Worm (Caenorhabditis elegans) whole organism, young adult: ENCODE results near the gene kin-2.

ENCODE experiments used
- C06A6.2 ChIP-seq: fragments of 200-800 bp; sonication (Bioruptor generic); conservative IDR thresholded peaks from 2 replicates; pipeline ENCODE4 v1.3.6; 2022; ENCODE audit warnings: missing genetic modification characterization, missing compliant biosample characterization
- C17E4.6 ChIP-seq: fragments of 200-800 bp; sonication (Bioruptor generic); IDR thresholded peaks from 2 replicates; pipeline ENCODE4 v1.3.6; 2022; ENCODE audit warnings: missing genetic modification reagents, missing genetic modification characterization, missing compliant biosample characterization
- D2030.7 ChIP-seq: fragments of 200-800 bp; sonication (Bioruptor generic); IDR thresholded peaks from 2 replicates; pipeline ENCODE4 v1.3.6; 2022; ENCODE audit warnings: missing genetic modification reagents, missing genetic modification characterization, missing compliant biosample characterization
- K11D2.4 ChIP-seq: fragments of 200-800 bp; sonication (Bioruptor generic); IDR thresholded peaks from 2 replicates; pipeline ENCODE4 v1.3.6; 2022; ENCODE audit warnings: missing genetic modification reagents, missing genetic modification characterization, missing compliant biosample characterization
- K12H6.12 ChIP-seq: fragments of 200-800 bp; sonication (Bioruptor generic); optimal IDR thresholded peaks from 2 replicates; lab custom pipeline; 2018; ENCODE audit warnings: mild to moderate bottlenecking, missing genetic modification characterization, missing compliant biosample characterization
- Y67H2A.10 ChIP-seq: fragments of 200-800 bp; sonication (Bioruptor generic); conservative IDR thresholded peaks from 2 replicates; pipeline ENCODE4 v1.3.6; 2022; ENCODE audit warnings: missing genetic modification reagents, missing genetic modification characterization, missing compliant biosample characterization
- ZK185.1 ChIP-seq: sonication (generic microtip); optimal IDR thresholded peaks from 2 replicates; lab custom pipeline; 2016; ENCODE audit warnings: mild to moderate bottlenecking, missing genetic modification characterization, missing compliant biosample characterization; ENCODE audit not compliant: poor library complexity, severe bottlenecking
- aptf-2 ChIP-seq: fragments of 200-800 bp; sonication (Bioruptor generic); conservative IDR thresholded peaks from 2 replicates; pipeline ENCODE4 v1.3.6; 2022; ENCODE audit warnings: missing genetic modification reagents, missing genetic modification characterization, missing compliant biosample characterization
- bed-2 ChIP-seq: fragments of 200-800 bp; sonication (Bioruptor generic); IDR thresholded peaks from 2 replicates; pipeline ENCODE4 v1.3.6; 2022; ENCODE audit warnings: missing genetic modification reagents, missing genetic modification characterization, missing compliant biosample characterization
- ceh-27 ChIP-seq: fragments of 200-800 bp; sonication (Bioruptor generic); optimal IDR thresholded peaks from 2 replicates; lab custom pipeline; 2018; ENCODE audit warnings: mild to moderate bottlenecking, missing genetic modification characterization, moderate library complexity, missing compliant biosample characterization
- ceh-79 ChIP-seq: sonication (generic microtip); optimal IDR thresholded peaks from 2 replicates; lab custom pipeline; 2017; ENCODE audit warnings: mild to moderate bottlenecking, missing genetic modification characterization, missing compliant biosample characterization
- chd-7 ChIP-seq: sonication (generic microtip); optimal IDR thresholded peaks from 2 replicates; lab custom pipeline; 2016; ENCODE audit warnings: mild to moderate bottlenecking, missing genetic modification characterization, moderate library complexity, missing compliant biosample characterization
- dox-1 ChIP-seq: fragments of 200-800 bp; sonication (Bioruptor generic); IDR thresholded peaks from 2 replicates; pipeline ENCODE4 v1.3.6; 2022; ENCODE audit warnings: missing genetic modification reagents, missing genetic modification characterization, missing compliant biosample characterization
- ets-4 ChIP-seq: fragments of 200-800 bp; sonication (Bioruptor generic); optimal IDR thresholded peaks from 2 replicates; lab custom pipeline; 2018; ENCODE audit warnings: mild to moderate bottlenecking, missing genetic modification characterization, missing compliant biosample characterization
- fkh-3 ChIP-seq: sonication (generic microtip); optimal IDR thresholded peaks from 2 replicates; lab custom pipeline; 2016; ENCODE audit warnings: mild to moderate bottlenecking, missing genetic modification characterization, missing compliant biosample characterization
- hmg-1.2 ChIP-seq: fragments of 200-800 bp; sonication (Bioruptor generic); IDR thresholded peaks from 2 replicates; pipeline ENCODE4 v1.3.6; 2022; ENCODE audit warnings: missing genetic modification reagents, missing genetic modification characterization, missing compliant biosample characterization
- hmg-20 ChIP-seq: fragments of 200-800 bp; sonication (Bioruptor generic); IDR thresholded peaks from 2 replicates; pipeline ENCODE4 v1.3.6; 2022; ENCODE audit warnings: missing genetic modification reagents, missing genetic modification characterization, missing compliant biosample characterization
- hsf-1 ChIP-seq: fragments of 200-800 bp; sonication (Bioruptor generic); IDR thresholded peaks from 2 replicates; pipeline ENCODE4 v1.3.6; 2022; ENCODE audit warnings: missing genetic modification reagents, missing genetic modification characterization, missing compliant biosample characterization
- madf-10 ChIP-seq: sonication (generic microtip); optimal IDR thresholded peaks from 2 replicates; lab custom pipeline; 2016; ENCODE audit warnings: mild to moderate bottlenecking, missing genetic modification characterization, missing compliant biosample characterization
- madf-3 ChIP-seq: fragments of 200-800 bp; sonication (Bioruptor generic); IDR thresholded peaks from 2 replicates; pipeline ENCODE4 v1.3.6; 2022; ENCODE audit warnings: missing genetic modification reagents, missing genetic modification characterization, missing compliant biosample characterization
- madf-6 ChIP-seq: fragments of 200-800 bp; sonication (Bioruptor generic); IDR thresholded peaks from 2 replicates; pipeline ENCODE4 v1.3.6; 2022; ENCODE audit warnings: missing genetic modification reagents, missing genetic modification characterization, missing compliant biosample characterization
- nhr-80 ChIP-seq: sonication (generic microtip); optimal IDR thresholded peaks from 2 replicates; lab custom pipeline; 2016; ENCODE audit warnings: missing genetic modification characterization, missing compliant biosample characterization
- snpc-1.3 ChIP-seq: sonication (generic microtip); optimal IDR thresholded peaks from 2 replicates; lab custom pipeline; 2017; ENCODE audit warnings: missing genetic modification characterization, mild to moderate bottlenecking, missing compliant biosample characterization, antibody characterized with exemption, moderate library complexity, missing genotype, missing genetic modification reagents; ENCODE audit not compliant: insufficient read depth
- snpc-3.4 ChIP-seq: sonication (generic microtip); optimal IDR thresholded peaks from 2 replicates; lab custom pipeline; 2017; ENCODE audit warnings: missing genetic modification characterization, mild to moderate bottlenecking, missing compliant biosample characterization, antibody characterized with exemption, moderate library complexity, missing genotype, missing genetic modification reagents
- sptf-2 ChIP-seq: fragments of 200-800 bp; sonication (Bioruptor generic); optimal IDR thresholded peaks from 2 replicates; lab custom pipeline; 2018; ENCODE audit warnings: mild to moderate bottlenecking, missing genetic modification characterization, missing compliant biosample characterization
- tbp1 ChIP-seq: fragments of 200-800 bp; sonication (Bioruptor generic); optimal IDR thresholded peaks from 2 replicates; lab custom pipeline; 2018; ENCODE audit warnings: mild to moderate bottlenecking, missing genetic modification characterization, missing compliant biosample characterization
- zfh-2 ChIP-seq: fragments of 200-800 bp; sonication (Bioruptor generic); conservative IDR thresholded peaks from 2 replicates; pipeline ENCODE4 v1.3.6; 2022; ENCODE audit warnings: missing genetic modification reagents, missing genetic modification characterization, missing compliant biosample characterization
- ztf-6 ChIP-seq: fragments of 200-800 bp; sonication (Bioruptor generic); IDR thresholded peaks from 2 replicates; pipeline ENCODE4 v1.3.6; 2022; ENCODE audit warnings: missing genetic modification reagents, missing genetic modification characterization, missing compliant biosample characterization

The kin-2 gene

ce11 chrX:5999103-5999554 lies 21.5 kb upstream of the kin-2 start, which contains the start of gene F22F4.9:
Gene F22F4.9 (minus strand): TSS chrX:5999504.
- TF ChIP-seq hmg-1.2: no peak
- no peak for TF ChIP-seq hmg-20 (GFP tag; lab: Robert Waterston, UW)

ce11 chrX:5995613-5996206 lies 18.1 kb upstream of the kin-2 start, which contains the start of gene inx-3:
Gene inx-3 (plus strand): TSS chrX:5996156.
- TF ChIP-seq zfh-2 (GFP tag; lab: Robert Waterston, UW) (peak; percentile 88), bed-2 (GFP tag; lab: Robert Waterston, UW) (0 out of 2 replicates have a peak, but pooled peaks have one; percentile 19), aptf-2 (GFP tag; lab: Robert Waterston, UW) (peak; percentile 48), ets-4 (GFP tag; lab: Kevin White, UChicago) (no peak), C17E4.6 (GFP tag; lab: Robert Waterston, UW) (no peak), madf-6 (GFP tag; lab: Robert Waterston, UW) (peak; percentile 32; the same call in 1 of the 2 replicates), hmg-1.2 (peak; percentile 33; the same call in 1 of the 2 replicates)

ce11 chrX:5994004-5994403 lies 16.4 kb upstream of the kin-2 start:
- no peak for TF ChIP-seq ZK185.1 (tag; lab: Kevin White, UChicago)
- TF ChIP-seq C06A6.2: no peak
- no peak for TF ChIP-seq ets-4 (GFP tag; lab: Kevin White, UChicago)

ce11 chrX:5992770-5993169 lies 15.1 kb upstream of the kin-2 start, which contains the start of gene F22F4.5:
Gene F22F4.5 (minus strand): TSS chrX:5992870.
- TF ChIP-seq dox-1 (GFP tag; lab: Robert Waterston, UW): no peak
- no peak for TF ChIP-seq D2030.7
- TF ChIP-seq fkh-3 (tag; lab: Kevin White, UChicago): no peak
- no peak for TF ChIP-seq nhr-80 (tag; lab: Kevin White, UChicago)
- TF ChIP-seq snpc-3.4 (tag; lab: Kevin White, UChicago): no peak
- TF ChIP-seq sptf-2 (GFP tag; lab: Kevin White, UChicago): no peak
- no peak for TF ChIP-seq snpc-1.3
- no peak for TF ChIP-seq hmg-1.2
- no peak for TF ChIP-seq K12H6.12 (tag; lab: Kevin White, UChicago)
- no peak for TF ChIP-seq madf-10 (tag; lab: Kevin White, UChicago)
- TF ChIP-seq Y67H2A.10 (GFP tag; lab: Robert Waterston, UW): no peak
- TF ChIP-seq ztf-6 (GFP tag; lab: Robert Waterston, UW): no peak
- no peak for TF ChIP-seq ceh-79 (tag; lab: Kevin White, UChicago)
- no peak for TF ChIP-seq K11D2.4 (GFP tag; lab: Robert Waterston, UW)

- TF ChIP-seq ztf-6 (GFP tag; lab: Robert Waterston, UW) (no peak), chd-7 (tag; lab: Kevin White, UChicago) (no peak), hsf-1 (GFP tag; lab: Robert Waterston, UW) (no peak), madf-3 (GFP tag; lab: Robert Waterston, UW) (no peak), ceh-27 (peak; percentile 55)
Observed at ce11 chrX:5987910-5988309, 10.3 kb upstream of the kin-2 start.

ce11 chrX:5985720-5986119 lies 8.1 kb upstream of the kin-2 start:
- no peak for TF ChIP-seq tbp1 (GFP tag; lab: Kevin White, UChicago)
- TF ChIP-seq ZK185.1 (tag; lab: Kevin White, UChicago): no peak
